Worm (Caenorhabditis elegans): ENCODE results near the gene ufd-2.

- TF ChIP-seq him-1 (tag; optimal IDR thresholded peaks at IDR 0.05) (no peak), dao-5 (tag; optimal IDR thresholded peaks at IDR 0.05) (no peak)
These were observed 31.4 kb downstream of the ufd-2 start for ce11 chrII:8093914-8094313.
